Fruit fly (Drosophila melanogaster) whole organism, embryonic: ENCODE data around the gene Mer.
A peak's percentile ranks its signal among the peaks of the same experiment; 100 is the strongest.

Experiments used
- CG1024 ChIP-seq: fragments of 200-800 bp; sonication (Bioruptor generic); IDR thresholded peaks from 2 replicates; pipeline ENCODE4 v1.3.6; 2022; ENCODE audit warnings: missing biosample characterization, missing genetic modification characterization
- CG10267 ChIP-seq: fragments of 200-800 bp; sonication (Bioruptor generic); optimal IDR thresholded peaks from 2 replicates; lab custom pipeline; 2018; ENCODE audit warnings: missing biosample characterization, mild to moderate bottlenecking, missing genetic modification characterization, moderate library complexity
- CG10274 ChIP-seq: fragments of 200-800 bp; sonication (Bioruptor generic); optimal IDR thresholded peaks from 3 replicates; lab custom pipeline; 2017; ENCODE audit warnings: missing biosample characterization, mild to moderate bottlenecking, missing genetic modification characterization
- CG14710 ChIP-seq: fragments of 200-800 bp; sonication (Bioruptor generic); optimal IDR thresholded peaks from 3 replicates; lab custom pipeline; 2019; ENCODE audit warnings: missing biosample characterization, mild to moderate bottlenecking, missing genetic modification characterization, moderate library complexity
- CG17385 ChIP-seq: fragments of 200-800 bp; sonication (Bioruptor generic); optimal IDR thresholded peaks from 3 replicates; lab custom pipeline; 2018; ENCODE audit warnings: missing biosample characterization, mild to moderate bottlenecking, missing genetic modification characterization
- CG17568 ChIP-seq: fragments of 200-800 bp; sonication (Bioruptor generic); optimal IDR thresholded peaks from 2 replicates; lab custom pipeline; 2018; ENCODE audit warnings: missing biosample characterization, mild to moderate bottlenecking, missing genetic modification characterization, moderate library complexity
- CG18476 ChIP-seq: fragments of 200-800 bp; sonication (Bioruptor generic); optimal IDR thresholded peaks from 2 replicates; lab custom pipeline; 2016; ENCODE audit warnings: missing biosample characterization, mild to moderate bottlenecking, missing genetic modification characterization
- CG2712 ChIP-seq: fragments of 200-800 bp; optimal IDR thresholded peaks from 3 replicates; lab custom pipeline; 2019; ENCODE audit warnings: missing biosample characterization, mild to moderate bottlenecking, missing genetic modification characterization, moderate library complexity
- CG30020 ChIP-seq: fragments of 200-800 bp; optimal IDR thresholded peaks from 2 replicates; lab custom pipeline; 2019; ENCODE audit warnings: missing biosample characterization, mild to moderate bottlenecking, missing genetic modification characterization, moderate library complexity
- CG32772 ChIP-seq: fragments of 200-800 bp; sonication (Bioruptor generic); IDR thresholded peaks from 2 replicates; pipeline ENCODE4 v1.3.6; 2022; ENCODE audit warnings: missing biosample characterization, missing genetic modification characterization
- CG3281 ChIP-seq: fragments of 200-800 bp; sonication (Bioruptor generic); optimal IDR thresholded peaks from 3 replicates; lab custom pipeline; 2017; ENCODE audit warnings: missing biosample characterization, mild to moderate bottlenecking, missing genetic modification characterization
- CG34376 ChIP-seq: fragments of 200-800 bp; sonication (Bioruptor generic); optimal IDR thresholded peaks from 2 replicates; lab custom pipeline; 2018; ENCODE audit warnings: missing biosample characterization, mild to moderate bottlenecking, missing genetic modification characterization
- CG3838 ChIP-seq: fragments of 200-800 bp; sonication (Bioruptor generic); optimal IDR thresholded peaks from 3 replicates; lab custom pipeline; 2016; ENCODE audit warnings: missing biosample characterization, missing genetic modification characterization
- CG4424 ChIP-seq: fragments of 200-800 bp; sonication (Bioruptor generic); optimal IDR thresholded peaks from 3 replicates; lab custom pipeline; 2016; ENCODE audit warnings: missing biosample characterization, missing genetic modification characterization
- CG4854 ChIP-seq: fragments of 200-800 bp; sonication (Bioruptor generic); optimal IDR thresholded peaks from 2 replicates; lab custom pipeline; 2016; ENCODE audit warnings: missing biosample characterization, missing genetic modification characterization, inconsistent platforms
- CG6254 ChIP-seq: fragments of 200-800 bp; sonication (Bioruptor generic); optimal IDR thresholded peaks from 3 replicates; lab custom pipeline; 2017; ENCODE audit warnings: mild to moderate bottlenecking, missing biosample characterization, missing genetic modification reagents, missing genetic modification characterization
- CG6765 ChIP-seq: fragments of 200-800 bp; sonication (Bioruptor generic); optimal IDR thresholded peaks from 3 replicates; lab custom pipeline; 2017; ENCODE audit warnings: missing biosample characterization, mild to moderate bottlenecking, missing genetic modification characterization
- CG6854 ChIP-seq: fragments of 200-800 bp; sonication (Bioruptor generic); optimal IDR thresholded peaks from 3 replicates; lab custom pipeline; 2017; ENCODE audit warnings: missing biosample characterization, mild to moderate bottlenecking, missing genetic modification characterization
- CG9437 ChIP-seq: fragments of 200-800 bp; sonication (Bioruptor generic); optimal IDR thresholded peaks from 2 replicates; lab custom pipeline; 2018; ENCODE audit warnings: missing biosample characterization, mild to moderate bottlenecking, missing genetic modification characterization
- CHES-1-like ChIP-seq: fragments of 200-800 bp; sonication (Bioruptor generic); optimal IDR thresholded peaks from 2 replicates; lab custom pipeline; 2016; ENCODE audit warnings: missing biosample characterization, missing genetic modification characterization
- Dip2 ChIP-seq: fragments of 200-800 bp; sonication (Bioruptor generic); IDR thresholded peaks from 2 replicates; pipeline ENCODE4 v1.3.6; 2022; ENCODE audit warnings: missing biosample characterization, missing genetic modification characterization
- Ets65A ChIP-seq: fragments of 200-800 bp; sonication (Bioruptor generic); peaks from one replicate; lab custom pipeline; 2016; ENCODE audit warnings: missing biosample characterization, missing genetic modification characterization
- Fer1 ChIP-seq: fragments of 200-800 bp; sonication (Bioruptor generic); optimal IDR thresholded peaks from 2 replicates; lab custom pipeline; 2017; ENCODE audit warnings: missing biosample characterization, mild to moderate bottlenecking, missing genetic modification characterization
- Gsc ChIP-seq: fragments of 200-800 bp; sonication (Bioruptor generic); IDR thresholded peaks from 2 replicates; pipeline ENCODE4 v1.3.6; 2022; ENCODE audit warnings: missing biosample characterization, missing genetic modification characterization
- Gug ChIP-seq: fragments of 200-800 bp; sonication (Bioruptor generic); IDR thresholded peaks from 4 replicates; pipeline ENCODE4 v1.3.6; 2022; ENCODE audit warnings: missing biosample characterization, missing genetic modification characterization
- Hmr ChIP-seq: fragments of 200-800 bp; sonication (Bioruptor generic); optimal IDR thresholded peaks from 3 replicates; lab custom pipeline; 2017; ENCODE audit warnings: mild to moderate bottlenecking, missing biosample characterization, missing genetic modification reagents, missing genetic modification characterization
- Max ChIP-seq: fragments of 200-800 bp; sonication (Bioruptor generic); optimal IDR thresholded peaks from 2 replicates; lab custom pipeline; 2016; ENCODE audit warnings: missing biosample characterization, mild to moderate bottlenecking, missing genetic modification characterization
- NC2β ChIP-seq: fragments of 200-800 bp; sonication (Bioruptor generic); optimal IDR thresholded peaks from 2 replicates; lab custom pipeline; 2016; ENCODE audit warnings: missing biosample characterization, missing genetic modification characterization
- NK7.1 ChIP-seq: fragments of 200-800 bp; sonication (Bioruptor generic); optimal IDR thresholded peaks from 3 replicates; lab custom pipeline; 2016; ENCODE audit warnings: missing biosample characterization, missing genetic modification characterization
- Opbp ChIP-seq: fragments of 200-800 bp; sonication (Bioruptor generic); IDR thresholded peaks from 3 replicates; pipeline ENCODE4 v1.3.6; 2022; ENCODE audit warnings: missing biosample characterization, missing genetic modification characterization; ENCODE audit not compliant: partially characterized antibody
- abd-A ChIP-seq: fragments of 200-800 bp; sonication (Bioruptor generic); optimal IDR thresholded peaks from 3 replicates; lab custom pipeline; 2019; ENCODE audit warnings: missing biosample characterization, mild to moderate bottlenecking, missing genetic modification characterization, moderate library complexity
- bowl ChIP-seq: fragments of 200-800 bp; sonication (Bioruptor generic); IDR thresholded peaks from 2 replicates; pipeline ENCODE4 v1.3.6; 2022; ENCODE audit warnings: missing biosample characterization, missing genetic modification characterization
- cg ChIP-seq: fragments of 200-800 bp; sonication (Bioruptor generic); optimal IDR thresholded peaks from 3 replicates; lab custom pipeline; 2019; ENCODE audit warnings: missing biosample characterization, mild to moderate bottlenecking, missing genetic modification characterization, moderate library complexity
- eyg ChIP-seq: fragments of 200-800 bp; sonication (Bioruptor generic); optimal IDR thresholded peaks from 3 replicates; lab custom pipeline; 2016; ENCODE audit warnings: missing biosample characterization, missing genetic modification characterization
- fd64A ChIP-seq: fragments of 200-800 bp; sonication (Bioruptor generic); optimal IDR thresholded peaks from 3 replicates; lab custom pipeline; 2018; ENCODE audit warnings: missing biosample characterization, mild to moderate bottlenecking, missing genetic modification characterization
- fru ChIP-seq: fragments of >200 bp; optimal IDR thresholded peaks from 2 replicates; lab custom pipeline; 2017
- hbn ChIP-seq: fragments of 200-800 bp; sonication (Bioruptor generic); IDR thresholded peaks from 2 replicates; pipeline ENCODE4 v1.3.6; 2022; ENCODE audit warnings: missing biosample characterization, missing genetic modification characterization; ENCODE audit not compliant: partially characterized antibody
- ind ChIP-seq: fragments of 200-800 bp; sonication (Bioruptor generic); optimal IDR thresholded peaks from 3 replicates; lab custom pipeline; 2016; ENCODE audit warnings: missing biosample characterization, missing genetic modification characterization
- mld ChIP-seq: fragments of 200-800 bp; sonication (Bioruptor generic); IDR thresholded peaks from 3 replicates; pipeline ENCODE4 v1.3.6; 2022; ENCODE audit warnings: missing biosample characterization, missing genetic modification characterization; ENCODE audit not compliant: partially characterized antibody
- onecut ChIP-seq: fragments of 200-800 bp; sonication (Bioruptor generic); IDR thresholded peaks from 2 replicates; pipeline ENCODE4 v1.3.6; 2022; ENCODE audit warnings: missing biosample characterization, missing genetic modification characterization
- phol ChIP-seq: fragments of 200-800 bp; sonication (Bioruptor generic); optimal IDR thresholded peaks from 3 replicates; lab custom pipeline; 2018; ENCODE audit warnings: missing biosample characterization, mild to moderate bottlenecking, missing genetic modification characterization, moderate library complexity
- pnt ChIP-seq: fragments of 200-800 bp; sonication (Bioruptor generic); optimal IDR thresholded peaks from 3 replicates; lab custom pipeline; 2016; ENCODE audit warnings: missing biosample characterization, missing genetic modification characterization
- pros ChIP-seq: fragments of 200-800 bp; sonication (Bioruptor generic); optimal IDR thresholded peaks from 3 replicates; lab custom pipeline; 2019; ENCODE audit warnings: missing biosample characterization, mild to moderate bottlenecking, missing genetic modification characterization, moderate library complexity
- psq ChIP-seq: fragments of 200-800 bp; sonication (Bioruptor generic); optimal IDR thresholded peaks from 2 replicates; lab custom pipeline; 2017; ENCODE audit warnings: missing biosample characterization, missing genetic modification characterization
- scrt ChIP-seq: fragments of 200-800 bp; sonication (Bioruptor generic); optimal IDR thresholded peaks from 2 replicates; lab custom pipeline; 2018; ENCODE audit warnings: missing biosample characterization, mild to moderate bottlenecking, missing genetic modification characterization, moderate library complexity
- sqz ChIP-seq: fragments of 200-800 bp; sonication (Bioruptor generic); optimal IDR thresholded peaks from 3 replicates; lab custom pipeline; 2018; ENCODE audit warnings: missing biosample characterization, mild to moderate bottlenecking, missing genetic modification characterization
- tap ChIP-seq: fragments of 200-800 bp; optimal IDR thresholded peaks from 3 replicates; lab custom pipeline; 2019; ENCODE audit warnings: missing biosample characterization, mild to moderate bottlenecking, missing genetic modification characterization, moderate library complexity
- tgo ChIP-seq: fragments of 200-800 bp; sonication (Bioruptor generic); IDR thresholded peaks from 3 replicates; pipeline ENCODE4 v1.3.6; 2022; ENCODE audit warnings: missing biosample characterization, missing genetic modification characterization
- tna ChIP-seq: fragments of 200-800 bp; sonication (Bioruptor generic); IDR thresholded peaks from 2 replicates; pipeline ENCODE4 v1.3.6; 2022; ENCODE audit warnings: missing biosample characterization, missing genetic modification characterization; ENCODE audit not compliant: partially characterized antibody
- vfl ChIP-seq: fragments of 200-800 bp; sonication (Bioruptor generic); optimal IDR thresholded peaks from 2 replicates; lab custom pipeline; 2016; ENCODE audit warnings: missing biosample characterization, missing genetic modification characterization
- vvl ChIP-seq: fragments of 200-800 bp; sonication (Bioruptor generic); IDR thresholded peaks from 2 replicates; pipeline ENCODE4 v1.3.6; 2022; ENCODE audit warnings: missing biosample characterization, missing genetic modification characterization

Gene Mer

dm6 chrX:19666991-19667409 lies 26.3 kb downstream of the Mer start, which contains the start of gene Zw (continued):
- peak; percentile 64 for TF ChIP-seq ind (GFP tag; lab: Kevin White, UChicago)
- peak; percentile 80 for TF ChIP-seq Ets65A
- peak; percentile 30 for TF ChIP-seq pnt (GFP tag; lab: Kevin White, UChicago)
- no peak for TF ChIP-seq CG17568 (GFP tag; lab: Kevin White, UChicago)
- TF ChIP-seq tap (tag; lab: Kevin White, UChicago), result no peak
- TF ChIP-seq CG4854 (GFP tag; lab: Kevin White, UChicago), result no peak
- peak; percentile 14 for TF ChIP-seq CG3281 (GFP tag; lab: Kevin White, UChicago)
- TF ChIP-seq sqz (GFP tag; lab: Kevin White, UChicago), result peak; percentile 5
- peak; percentile 67 for TF ChIP-seq tgo (GFP tag; lab: Robert Waterston, UW)
- TF ChIP-seq CG2712 (tag; lab: Kevin White, UChicago), result peak; percentile 52
- TF ChIP-seq psq (GFP tag; lab: Kevin White, UChicago), result no peak
- TF ChIP-seq eyg, result no peak
- TF ChIP-seq CG6254 (GFP tag; lab: Kevin White, UChicago), result no peak
- TF ChIP-seq CHES-1-like (GFP tag; lab: Kevin White, UChicago), result no peak
- no peak for TF ChIP-seq CG10267 (tag; lab: Kevin White, UChicago)
- TF ChIP-seq mld (GFP tag; lab: Robert Waterston, UW), result no peak
- 0 out of 2 replicates have a peak, but pooled peaks have one; percentile 28 for TF ChIP-seq onecut (GFP tag; lab: Robert Waterston, UW)
- TF ChIP-seq CG14710, result peak; percentile 2
- TF ChIP-seq bowl (GFP tag; lab: Robert Waterston, UW), result no peak
- TF ChIP-seq phol (tag; lab: Kevin White, UChicago), result peak; percentile 34
- no peak for TF ChIP-seq tna (GFP tag; lab: Robert Waterston, UW)
- TF ChIP-seq CG32772, result peak; percentile 59
- TF ChIP-seq CG10274 (GFP tag; lab: Kevin White, UChicago), result no peak
- no peak for TF ChIP-seq CG3838 (GFP tag; lab: Kevin White, UChicago)
- peak; percentile 93 for TF ChIP-seq Gug
- no peak for TF ChIP-seq Fer1 (GFP tag; lab: Kevin White, UChicago)
- TF ChIP-seq NK7.1 (GFP tag; lab: Kevin White, UChicago), result no peak
- TF ChIP-seq abd-A (tag; lab: Kevin White, UChicago), result no peak
- no peak for TF ChIP-seq fru
- peak; percentile 38 for TF ChIP-seq CG34376 (GFP tag; lab: Kevin White, UChicago)
- TF ChIP-seq scrt (GFP tag; lab: Kevin White, UChicago), result no peak
- peak; percentile 27 for TF ChIP-seq Hmr (GFP tag; lab: Kevin White, UChicago)
- TF ChIP-seq Opbp (GFP tag; lab: Robert Waterston, UW), result peak; percentile 80
- TF ChIP-seq CG18476 (GFP tag; lab: Kevin White, UChicago), result peak; percentile 14
- TF ChIP-seq CG6854 (GFP tag; lab: Kevin White, UChicago), result no peak
- TF ChIP-seq pros (GFP tag; lab: Kevin White, UChicago), result no peak
- TF ChIP-seq cg (GFP tag; lab: Kevin White, UChicago), result peak; percentile 28
- TF ChIP-seq hbn (GFP tag; lab: Robert Waterston, UW), result no peak
- TF ChIP-seq CG1024 (GFP tag; lab: Robert Waterston, UW), result 0 out of 2 replicates have a peak, but pooled peaks have one; percentile 7
- no peak for TF ChIP-seq CG17385 (GFP tag; lab: Kevin White, UChicago)
- TF ChIP-seq NC2β, result no peak
- TF ChIP-seq Max (GFP tag; lab: Kevin White, UChicago), result no peak
- TF ChIP-seq Dip2 (GFP tag; lab: Robert Waterston, UW), result no peak
- TF ChIP-seq CG4424, result peak; percentile 52
- TF ChIP-seq vfl, result peak; percentile 44
- TF ChIP-seq CG30020 (tag; lab: Kevin White, UChicago), result no peak
- TF ChIP-seq CG6765, result no peak
- TF ChIP-seq Gsc (GFP tag; lab: Robert Waterston, UW), result 0 out of 2 replicates have a peak, but pooled peaks have one; percentile 16
- TF ChIP-seq fd64A, result no peak
- TF ChIP-seq vvl (GFP tag; lab: Robert Waterston, UW), result peak; percentile 84
- no peak for TF ChIP-seq CG9437 (GFP tag; lab: Kevin White, UChicago)
